Worm (Caenorhabditis elegans): ENCODE data around the gene srj-7.

srj-7 gene

ce11 chrV:3256051-3256450 is 11.2 kb downstream of the srj-7 start, which contains the start of gene srt-63:
srt-63 (minus strand) TSS chrV:3256151.
- TF ChIP-seq ceh-6 (GFP tag; optimal IDR thresholded peaks at IDR 0.05) (no peak), che-1 (tag; optimal IDR thresholded peaks at IDR 0.05) (no peak), ceh-19 (GFP tag; optimal IDR thresholded peaks at IDR 0.05) (no peak), pag-3 (tag; optimal IDR thresholded peaks at IDR 0.05; ENCODE audit: borderline replicate concordance) (no peak), sdc-2 (tag; optimal IDR thresholded peaks at IDR 0.05) (no peak), nfya-1 (tag; optimal IDR thresholded peaks at IDR 0.05) (no peak), pha-4 (tag; optimal IDR thresholded peaks at IDR 0.05) (no peak), npax-4 (tag; optimal IDR thresholded peaks at IDR 0.05) (no peak), hlh-8 (tag; optimal IDR thresholded peaks at IDR 0.05) (no peak), rnt-1 (tag; optimal IDR thresholded peaks at IDR 0.05) (no peak), pros-1 (tag; optimal IDR thresholded peaks at IDR 0.05) (no peak)

- TF ChIP-seq sdc-2 (tag; optimal IDR thresholded peaks at IDR 0.05) (no peak), pha-2 (tag; optimal IDR thresholded peaks at IDR 0.05) (no peak), T23F11.4 (GFP tag; optimal IDR thresholded peaks at IDR 0.05) (no peak), ttx-3 (tag; optimal IDR thresholded peaks at IDR 0.05) (no peak), hlh-30 (tag; optimal IDR thresholded peaks at IDR 0.05; ENCODE audit: insufficient read depth) (peak; percentile 37), hlh-8 (tag; optimal IDR thresholded peaks at IDR 0.05) (peak; percentile 30)
Measured at ce11 chrV:3256809-3257208, 12.0 kb downstream of the srj-7 start.

DNA sequence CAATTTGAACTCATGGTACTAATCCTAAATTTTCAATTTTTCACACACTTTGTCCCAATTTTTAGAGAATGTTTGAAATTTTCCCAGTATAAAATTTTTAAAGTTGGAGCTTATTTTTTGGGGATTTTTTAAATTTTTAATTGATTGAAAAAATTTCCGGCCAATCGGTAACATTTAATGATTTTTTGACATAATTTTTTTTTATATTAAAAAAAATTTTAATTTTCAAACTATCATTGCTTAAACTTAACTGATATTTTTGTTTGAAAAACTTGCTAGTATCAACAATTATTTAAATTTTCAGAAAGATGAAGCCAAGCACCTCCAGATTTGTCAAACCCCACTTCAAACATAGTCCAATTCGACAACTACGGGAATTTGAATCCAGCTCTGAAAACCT is 12.5 kb downstream of the srj-7 start, which contains the start of gene T28A11.22:
Gene T28A11.22 (plus strand): TSS at position 301 of the 400 bp plus-strand sequence.
- TF ChIP-seq ceh-48 (tag; optimal IDR thresholded peaks at IDR 0.05) (no peak), dmd-4 (tag; optimal IDR thresholded peaks at IDR 0.05; ENCODE audit: borderline replicate concordance) (no peak), che-1 (tag; optimal IDR thresholded peaks at IDR 0.05) (no peak), lin-11 (tag; optimal IDR thresholded peaks at IDR 0.05) (no peak), odd-2 (tag; optimal IDR thresholded peaks at IDR 0.05) (no peak), dve-1 (tag; optimal IDR thresholded peaks at IDR 0.05) (no peak), ceh-31 (tag; optimal IDR thresholded peaks at IDR 0.05) (no peak), ceh-30 (tag; optimal IDR thresholded peaks at IDR 0.05) (no peak)

DNA sequence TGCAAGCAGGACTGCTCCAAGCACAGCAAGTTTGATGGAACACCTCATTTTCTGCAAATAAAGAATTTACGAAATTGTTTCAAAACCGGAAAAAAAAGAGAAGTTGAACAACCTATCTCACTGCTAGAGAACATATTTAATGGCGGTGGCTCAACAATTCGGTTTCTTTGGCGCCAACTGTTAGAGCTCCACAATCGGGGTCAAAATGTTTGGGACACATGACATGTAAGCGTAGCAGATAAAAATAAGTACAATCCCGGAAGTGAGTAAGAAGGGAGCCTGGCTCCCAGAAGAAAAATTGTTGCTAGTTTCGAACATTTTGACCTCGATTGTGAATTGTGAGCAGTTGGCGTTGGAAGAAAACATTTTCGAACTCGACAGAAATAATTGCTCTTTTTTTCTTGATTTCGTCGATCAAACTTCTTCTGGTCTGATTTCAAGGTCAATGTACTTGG is 14.4 kb downstream of the srj-7 start, which contains the start of gene T28A11.16:
Gene T28A11.16 (minus strand): TSS at position 51 of the 455 bp plus-strand sequence.
- no peak for TF ChIP-seq sox-2 (GFP tag; IDR thresholded peaks at IDR 0.05)
- no peak for TF ChIP-seq pax-1 (tag; optimal IDR thresholded peaks at IDR 0.05)
- TF ChIP-seq pat-9 (tag; optimal IDR thresholded peaks at IDR 0.05) = no peak
- no peak for TF ChIP-seq pqm-1 (tag; optimal IDR thresholded peaks at IDR 0.05)
- no peak for TF ChIP-seq pha-2 (tag; optimal IDR thresholded peaks at IDR 0.05)
- TF ChIP-seq ceh-6 (GFP tag; optimal IDR thresholded peaks at IDR 0.05) = no peak
- TF ChIP-seq pros-1 (tag; optimal IDR thresholded peaks at IDR 0.05) = no peak
- no peak for TF ChIP-seq ceh-24 (tag; optimal IDR thresholded peaks at IDR 0.05)
- TF ChIP-seq odd-2 (tag; optimal IDR thresholded peaks at IDR 0.05) = no peak
- TF ChIP-seq hlh-30 (tag; optimal IDR thresholded peaks at IDR 0.05; ENCODE audit: insufficient read depth) = no peak
- no peak for TF ChIP-seq unc-86 (tag; optimal IDR thresholded peaks at IDR 0.05)
- TF ChIP-seq pha-4 (tag; optimal IDR thresholded peaks at IDR 0.05) = no peak
- TF ChIP-seq fkh-6 (tag; optimal IDR thresholded peaks at IDR 0.05) = no peak
- no peak for TF ChIP-seq mec-3 (tag; optimal IDR thresholded peaks at IDR 0.05; ENCODE audit: borderline replicate concordance)

DNA sequence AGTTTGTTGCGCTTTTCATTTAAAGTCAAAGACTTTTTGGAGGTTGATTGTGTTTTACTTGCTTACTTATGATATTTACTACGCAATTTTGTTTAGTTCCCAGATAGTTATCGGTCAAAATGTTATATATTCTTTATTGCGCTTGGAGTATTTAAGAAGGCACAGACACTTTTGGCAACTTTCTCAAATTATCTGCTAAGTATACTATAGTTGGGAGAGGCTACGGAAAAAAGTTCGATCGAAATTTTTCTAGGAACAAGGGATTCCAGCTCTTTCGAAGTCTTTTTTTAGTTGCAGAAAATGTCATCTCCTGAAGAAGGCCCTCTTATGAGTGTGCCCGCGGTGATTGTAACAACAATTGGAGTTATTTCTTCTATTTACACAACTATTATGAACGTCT is 15.3 kb downstream of the srj-7 start, which contains the start of gene srbc-5:
Gene srbc-5 (plus strand): TSS at position 301 of the 400 bp plus-strand sequence.
- TF ChIP-seq C38D4.7 (GFP tag; optimal IDR thresholded peaks at IDR 0.05) (no peak), lim-6 (tag; optimal IDR thresholded peaks at IDR 0.05) (no peak), T23F11.4 (GFP tag; optimal IDR thresholded peaks at IDR 0.05) (no peak), unc-3 (GFP tag; conservative IDR thresholded peaks at IDR 0.05) (no peak), unc-3 (tag; optimal IDR thresholded peaks at IDR 0.05) (no peak), odd-2 (tag; optimal IDR thresholded peaks at IDR 0.05) (no peak), pqm-1 (tag; optimal IDR thresholded peaks at IDR 0.05) (no peak), tbx-2 (tag; optimal IDR thresholded peaks at IDR 0.05) (no peak), hlh-30 (tag; optimal IDR thresholded peaks at IDR 0.05; ENCODE audit: insufficient read depth) (no peak), ceh-6 (GFP tag; optimal IDR thresholded peaks at IDR 0.05) (no peak), pat-9 (tag; optimal IDR thresholded peaks at IDR 0.05) (no peak), ahr-1 (tag; optimal IDR thresholded peaks at IDR 0.05) (no peak), pag-3 (tag; optimal IDR thresholded peaks at IDR 0.05; ENCODE audit: borderline replicate concordance) (no peak), gmeb-2 (tag; optimal IDR thresholded peaks at IDR 0.05) (no peak), nhr-232 (tag; optimal IDR thresholded peaks at IDR 0.05) (no peak)

All from whole organism, late embryonic.